Worm (Caenorhabditis elegans) whole organism, L1 larva: ENCODE results near the gene pqn-53.

Experiments
- C04F5.9 ChIP-seq: sonication (generic microtip); optimal IDR thresholded peaks from 2 replicates; lab custom pipeline; 2016; ENCODE audit warnings: missing genetic modification characterization, missing compliant biosample characterization
- C16A3.4 ChIP-seq: fragments of 150-350 bp; optimal IDR thresholded peaks from 2 replicates; lab custom pipeline; 2014; ENCODE audit warnings: missing biosample characterization, missing genetic modification characterization
- Y116A8C.19 ChIP-seq: sonication (generic microtip); optimal IDR thresholded peaks from 2 replicates; lab custom pipeline; 2016; ENCODE audit warnings: missing compliant biosample characterization, missing genetic modification characterization, borderline replicate concordance
- aha-1 ChIP-seq: fragments of 150-350 bp; optimal IDR thresholded peaks from 2 replicates; lab custom pipeline; 2014; ENCODE audit warnings: missing biosample characterization, missing genetic modification characterization
- ceh-63 ChIP-seq: fragments of 200-800 bp; sonication (Bioruptor generic); optimal IDR thresholded peaks from 2 replicates; lab custom pipeline; 2018; ENCODE audit warnings: mild to moderate bottlenecking, missing genetic modification characterization, missing compliant biosample characterization
- ceh-8 ChIP-seq: fragments of 200-800 bp; sonication (Bioruptor generic); optimal IDR thresholded peaks from 2 replicates; lab custom pipeline; 2018; ENCODE audit warnings: mild to moderate bottlenecking, missing genetic modification characterization, moderate library complexity, missing compliant biosample characterization
- ceh-82 ChIP-seq, 3 experiments: fragments of 150-350 bp in 1 of 3; sonication (generic microtip) in 2 of 3; optimal IDR thresholded peaks; 2 replicates each; lab custom pipeline; 2014 to 2017; ENCODE audit warnings: missing biosample characterization in 3 of 3, missing genetic modification characterization in 3 of 3
- ceh-88 ChIP-seq: fragments of 200-800 bp; sonication (Bioruptor generic); IDR thresholded peaks from 2 replicates; pipeline ENCODE4 v1.3.6; 2022; ENCODE audit warnings: missing genetic modification characterization, missing compliant biosample characterization
- ceh-90 ChIP-seq: sonication (generic microtip); optimal IDR thresholded peaks from 2 replicates; lab custom pipeline; 2016; ENCODE audit warnings: missing genetic modification characterization, missing compliant biosample characterization
- ces-1 ChIP-seq: fragments of 150-350 bp; optimal IDR thresholded peaks from 2 replicates; lab custom pipeline; 2014; ENCODE audit warnings: missing biosample characterization, missing genetic modification reagents, missing genetic modification characterization
- dpl-1 ChIP-seq, 3 experiments: fragments of 150-350 bp in 2 of 3; sonication (generic microtip) in 1 of 3; optimal IDR thresholded peaks; 2 replicates each; lab custom pipeline; 2014 to 2017; ENCODE audit warnings: missing biosample characterization in 3 of 3, missing genetic modification characterization in 3 of 3, missing genetic modification reagents in 3 of 3
- efl-3 ChIP-seq: fragments of 200-800 bp; sonication (Bioruptor generic); optimal IDR thresholded peaks from 2 replicates; lab custom pipeline; 2018; ENCODE audit warnings: mild to moderate bottlenecking, missing genetic modification characterization, missing compliant biosample characterization
- egl-13 ChIP-seq: sonication (generic microtip); optimal IDR thresholded peaks from 2 replicates; lab custom pipeline; 2016; ENCODE audit warnings: missing genotype, missing genetic modification reagents, missing genetic modification characterization, missing compliant biosample characterization
- egl-27 ChIP-seq, 2 experiments: fragments of 150-350 bp in 1 of 2; sonication (generic microtip); optimal IDR thresholded peaks; 3 replicates each; lab custom pipeline; 2017 to 2018; ENCODE audit warnings: missing biosample characterization in 2 of 2, missing genetic modification characterization in 2 of 2, missing genetic modification reagents in 2 of 2
- elt-2 ChIP-seq: sonication (generic microtip); optimal IDR thresholded peaks from 2 replicates; lab custom pipeline; 2016; ENCODE audit warnings: missing genetic modification characterization, mild to moderate bottlenecking, inconsistent platforms, missing compliant biosample characterization, missing genetic modification reagents
- ets-5 ChIP-seq: fragments of 200-800 bp; sonication (Bioruptor generic); IDR thresholded peaks from 2 replicates; pipeline ENCODE4 v1.3.6; 2022; ENCODE audit warnings: missing genetic modification characterization, missing compliant biosample characterization
- fkh-10 ChIP-seq: sonication (generic microtip); optimal IDR thresholded peaks from 2 replicates; lab custom pipeline; 2017; ENCODE audit warnings: missing biosample characterization, missing genetic modification reagents, missing genetic modification characterization
- fkh-4 ChIP-seq: sonication (generic microtip); optimal IDR thresholded peaks from 2 replicates; lab custom pipeline; 2016; ENCODE audit warnings: missing compliant biosample characterization, missing genetic modification characterization, borderline replicate concordance
- fkh-8 ChIP-seq: sonication (generic microtip); optimal IDR thresholded peaks from 2 replicates; lab custom pipeline; 2016; ENCODE audit warnings: mild to moderate bottlenecking, missing genetic modification characterization, missing compliant biosample characterization
- fos-1 ChIP-seq: fragments of 150-350 bp; optimal IDR thresholded peaks from 2 replicates; lab custom pipeline; 2014; ENCODE audit warnings: missing biosample characterization, missing genetic modification characterization
- grh-1 ChIP-seq: fragments of 200-800 bp; sonication (Bioruptor generic); IDR thresholded peaks from 2 replicates; pipeline ENCODE4 v1.3.6; 2022; ENCODE audit warnings: missing genetic modification reagents, missing genetic modification characterization, missing compliant biosample characterization
- hpl-2 ChIP-seq: fragments of 150-350 bp; optimal IDR thresholded peaks from 2 replicates; lab custom pipeline; 2014; ENCODE audit warnings: missing biosample characterization, missing genetic modification reagents, missing genetic modification characterization
- irx-1 ChIP-seq: sonication (generic microtip); optimal IDR thresholded peaks from 2 replicates; lab custom pipeline; 2016; ENCODE audit warnings: missing genetic modification characterization, missing compliant biosample characterization
- isw-1 ChIP-seq: fragments of 200-800 bp; sonication (Bioruptor generic); IDR thresholded peaks from 2 replicates; pipeline ENCODE4 v1.3.6; 2022; ENCODE audit warnings: missing genetic modification characterization, missing compliant biosample characterization
- jun-1 ChIP-seq: fragments of 150-350 bp; optimal IDR thresholded peaks from 2 replicates; lab custom pipeline; 2014; ENCODE audit warnings: missing biosample characterization, missing genetic modification reagents, missing genetic modification characterization
- lin-13 ChIP-seq: fragments of 150-350 bp; optimal IDR thresholded peaks from 2 replicates; lab custom pipeline; 2014; ENCODE audit warnings: missing biosample characterization, missing genetic modification reagents, missing genetic modification characterization
- lsy-2 ChIP-seq, 2 experiments: fragments of 150-350 bp; optimal IDR thresholded peaks; 2 replicates each; lab custom pipeline; 2014; ENCODE audit warnings: missing biosample characterization in 2 of 2, missing genetic modification characterization in 2 of 2
- mab-9 ChIP-seq: fragments of 200-800 bp; sonication (Bioruptor generic); IDR thresholded peaks from 2 replicates; pipeline ENCODE4 v1.3.6; 2022; ENCODE audit warnings: missing genetic modification reagents, missing genetic modification characterization, missing compliant biosample characterization
- nhr-12 ChIP-seq: sonication (generic microtip); optimal IDR thresholded peaks from 2 replicates; lab custom pipeline; 2017; ENCODE audit warnings: missing biosample characterization, missing genetic modification characterization
- nhr-19 ChIP-seq: fragments of 200-800 bp; sonication (Bioruptor generic); conservative IDR thresholded peaks from 2 replicates; pipeline ENCODE4 v1.3.6; 2022; ENCODE audit warnings: missing genetic modification characterization, missing compliant biosample characterization
- nhr-237 ChIP-seq: fragments of 150-350 bp; optimal IDR thresholded peaks from 2 replicates; lab custom pipeline; 2014; ENCODE audit warnings: missing biosample characterization, missing genetic modification characterization
- nhr-28 ChIP-seq: fragments of 150-350 bp; optimal IDR thresholded peaks from 2 replicates; lab custom pipeline; 2014; ENCODE audit warnings: missing biosample characterization, missing genetic modification characterization
- nhr-71 ChIP-seq: sonication (generic microtip); optimal IDR thresholded peaks from 2 replicates; lab custom pipeline; 2016; ENCODE audit warnings: mild to moderate bottlenecking, missing genetic modification characterization, moderate library complexity, missing compliant biosample characterization
- nhr-84 ChIP-seq: sonication (generic microtip); optimal IDR thresholded peaks from 2 replicates; lab custom pipeline; 2017; ENCODE audit warnings: missing biosample characterization, missing genetic modification characterization
- nhr-90 ChIP-seq: sonication (generic microtip); optimal IDR thresholded peaks from 2 replicates; lab custom pipeline; 2016; ENCODE audit warnings: mild to moderate bottlenecking, missing genetic modification characterization, missing compliant biosample characterization; ENCODE audit not compliant: poor library complexity
- pag-3 ChIP-seq: sonication (generic microtip); optimal IDR thresholded peaks from 2 replicates; lab custom pipeline; 2017; ENCODE audit warnings: missing genetic modification characterization, mild to moderate bottlenecking, missing compliant biosample characterization, antibody characterized with exemption, borderline replicate concordance; ENCODE audit not compliant: insufficient read depth
- pax-3 ChIP-seq: fragments of 200-800 bp; sonication (Bioruptor generic); optimal IDR thresholded peaks from 2 replicates; lab custom pipeline; 2018; ENCODE audit warnings: mild to moderate bottlenecking, missing genetic modification characterization, moderate library complexity, missing compliant biosample characterization
- pqm-1 ChIP-seq: sonication (generic microtip); optimal IDR thresholded peaks from 3 replicates; lab custom pipeline; 2017; ENCODE audit warnings: missing biosample characterization, missing genetic modification characterization
- rnt-1 ChIP-seq: sonication (generic microtip); optimal IDR thresholded peaks from 2 replicates; lab custom pipeline; 2016; ENCODE audit warnings: mild to moderate bottlenecking, missing genetic modification characterization, moderate library complexity, missing compliant biosample characterization
- skn-1 ChIP-seq: fragments of 150-350 bp; optimal IDR thresholded peaks from 2 replicates; lab custom pipeline; 2014; ENCODE audit warnings: missing biosample characterization, missing genetic modification characterization
- snpc-4 ChIP-seq: fragments of 150-350 bp; optimal IDR thresholded peaks from 2 replicates; lab custom pipeline; 2014; ENCODE audit warnings: missing biosample characterization, missing genetic modification characterization
- sox-4 ChIP-seq: sonication (generic microtip); optimal IDR thresholded peaks from 2 replicates; lab custom pipeline; 2016; ENCODE audit warnings: missing genetic modification characterization, missing compliant biosample characterization
- sup-37 ChIP-seq: fragments of 200-800 bp; sonication (Bioruptor generic); optimal IDR thresholded peaks from 2 replicates; lab custom pipeline; 2018; ENCODE audit warnings: mild to moderate bottlenecking, missing genetic modification characterization, missing compliant biosample characterization
- swsn-7 ChIP-seq: sonication (generic microtip); optimal IDR thresholded peaks from 2 replicates; lab custom pipeline; 2016; ENCODE audit warnings: missing genetic modification characterization, missing compliant biosample characterization
- unc-130 ChIP-seq: fragments of 150-350 bp; optimal IDR thresholded peaks from 2 replicates; lab custom pipeline; 2017; ENCODE audit warnings: missing biosample characterization, missing genetic modification characterization, inconsistent platforms
- unc-98 ChIP-seq: fragments of 200-800 bp; sonication (Bioruptor generic); IDR thresholded peaks from 2 replicates; pipeline ENCODE4 v1.3.6; 2022; ENCODE audit warnings: missing genetic modification characterization, missing compliant biosample characterization
- ztf-11 ChIP-seq, 2 experiments: sonication (generic microtip); optimal IDR thresholded peaks; 2 replicates each; lab custom pipeline; 2016 to 2017; ENCODE audit warnings: missing genetic modification characterization in 2 of 2, missing biosample characterization in 1 of 2, missing compliant biosample characterization in 1 of 2
- ztf-4 ChIP-seq: fragments of 150-350 bp; optimal IDR thresholded peaks from 2 replicates; lab custom pipeline; 2014; ENCODE audit warnings: missing biosample characterization, missing genetic modification characterization

Gene pqn-53

DNA sequence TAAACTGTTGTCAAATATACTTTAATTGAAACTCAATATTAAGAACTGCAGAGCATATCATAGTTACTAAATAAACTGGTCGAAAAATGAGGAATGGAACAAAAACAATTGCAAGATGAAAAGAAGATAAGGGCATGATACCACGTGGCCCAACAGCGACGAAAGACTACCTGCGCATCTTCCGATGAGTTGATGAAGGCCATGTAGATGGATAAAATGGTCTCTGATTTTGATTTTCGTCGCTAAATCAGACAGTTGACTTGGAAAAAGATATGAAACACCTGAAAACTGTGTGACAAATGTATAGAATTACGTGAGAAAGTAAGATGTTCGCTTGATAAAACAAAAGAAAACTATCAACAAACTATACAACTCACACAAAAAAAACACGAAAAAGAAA, 6.3 kb upstream of the pqn-53 start (continued):
- TF ChIP-seq aha-1 (no peak), hpl-2 (GFP tag; lab: Kevin White, UChicago) (no peak), ceh-8 (no peak), C16A3.4 (peak; percentile 16), lin-13 (no peak), egl-27 (tag; optimal IDR thresholded peaks at IDR 0.05; lab: Kevin White, UChicago) (no peak), nhr-237 (tag; lab: Kevin White, UChicago) (no peak), ceh-63 (GFP tag; lab: Kevin White, UChicago) (no peak), jun-1 (tag; lab: Kevin White, UChicago) (no peak), ceh-90 (no peak), efl-3 (GFP tag; lab: Kevin White, UChicago) (no peak), isw-1 (GFP tag; lab: Robert Waterston, UW) (no peak), swsn-7 (tag; lab: Kevin White, UChicago) (no peak), dpl-1 (GFP tag; optimal IDR thresholded peaks at IDR 0.05; lab: Kevin White, UChicago) (no peak), nhr-19 (peak; percentile 17; the same call in 1 of the 2 replicates), ztf-4 (no peak), unc-130 (tag; lab: Kevin White, UChicago) (peak; percentile 35), fkh-8 (tag; lab: Kevin White, UChicago) (no peak), lsy-2 (tag; optimal IDR thresholded peaks at IDR 0.05; lab: Kevin White, UChicago) (no peak), fkh-10 (no peak), nhr-90 (tag; lab: Kevin White, UChicago) (no peak), nhr-84 (tag; lab: Kevin White, UChicago) (no peak), elt-2 (tag; lab: Kevin White, UChicago) (no peak), pag-3 (tag; lab: Kevin White, UChicago) (no peak), nhr-28 (no peak), irx-1 (no peak), snpc-4 (tag; lab: Kevin White, UChicago) (no peak), C04F5.9 (tag; lab: Kevin White, UChicago) (no peak), sox-4 (no peak), fkh-4 (tag; lab: Kevin White, UChicago) (no peak), sup-37 (GFP tag; lab: Kevin White, UChicago) (no peak), Y116A8C.19 (tag; lab: Kevin White, UChicago) (no peak), fos-1 (tag; lab: Kevin White, UChicago) (no peak), unc-98 (GFP tag; lab: Robert Waterston, UW) (no peak), nhr-71 (tag; lab: Kevin White, UChicago) (peak; percentile 59), mab-9 (GFP tag; lab: Robert Waterston, UW) (no peak), ets-5 (GFP tag; lab: Robert Waterston, UW) (no peak), egl-13 (no peak), pax-3 (tag; lab: Kevin White, UChicago) (no peak), ztf-11 (tag; optimal IDR thresholded peaks at IDR 0.05; lab: Kevin White, UChicago) (no peak), ceh-82 (tag; optimal IDR thresholded peaks at IDR 0.05; lab: Kevin White, UChicago) (no peak), ceh-88 (GFP tag; lab: Robert Waterston, UW) (no peak)
- TF ChIP-seq, all 84 proteins: peak for 13

DNA sequence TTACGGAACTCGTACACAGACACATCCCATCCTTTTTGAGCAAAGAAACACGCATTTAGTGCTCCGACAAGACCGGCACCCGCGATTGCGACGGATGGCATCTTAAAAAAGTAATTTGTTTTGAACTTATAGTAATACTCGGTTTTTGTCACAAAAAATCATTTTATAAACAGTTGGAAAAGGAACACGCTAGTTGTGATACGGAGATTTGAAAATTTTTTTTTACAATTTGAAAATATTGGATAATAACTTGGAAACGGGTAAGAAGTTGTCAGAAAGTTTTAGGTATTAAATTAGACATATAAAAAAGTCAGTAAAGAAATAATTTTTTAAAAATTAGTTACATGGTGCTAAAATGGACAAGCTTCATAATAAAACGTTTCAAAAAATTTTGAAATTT, 5.2 kb upstream of the pqn-53 start, which contains the start of gene kmo-1:
kmo-1 (minus strand) TSS at position 101 of the 400 bp plus-strand sequence.
- no peak for TF ChIP-seq skn-1 (tag; lab: Kevin White, UChicago)
- no peak for TF ChIP-seq sup-37 (GFP tag; lab: Kevin White, UChicago)
- TF ChIP-seq nhr-71 (tag; lab: Kevin White, UChicago) = no peak
- no peak for TF ChIP-seq elt-2 (tag; lab: Kevin White, UChicago)
- TF ChIP-seq nhr-84 (tag; lab: Kevin White, UChicago) = no peak
- TF ChIP-seq unc-98 (GFP tag; lab: Robert Waterston, UW) = no peak
- no peak for TF ChIP-seq fos-1 (tag; lab: Kevin White, UChicago)
- TF ChIP-seq fkh-8 (tag; lab: Kevin White, UChicago) = no peak
- no peak for TF ChIP-seq nhr-237 (tag; lab: Kevin White, UChicago)
- TF ChIP-seq lsy-2 (tag; optimal IDR thresholded peaks at IDR 0.05; lab: Kevin White, UChicago) = no peak
- TF ChIP-seq lin-13 = no peak
- no peak for TF ChIP-seq jun-1 (tag; lab: Kevin White, UChicago)
- TF ChIP-seq rnt-1 (tag; lab: Kevin White, UChicago) = no peak
- no peak for TF ChIP-seq nhr-12 (tag; lab: Kevin White, UChicago)
- no peak for TF ChIP-seq ces-1
- TF ChIP-seq egl-27 (tag; optimal IDR thresholded peaks at IDR 0.05; lab: Kevin White, UChicago) = no peak
- TF ChIP-seq pqm-1 (tag; lab: Kevin White, UChicago) = no peak
- no peak for TF ChIP-seq irx-1
- TF ChIP-seq grh-1 = no peak
- no peak for TF ChIP-seq nhr-19
